Fruit fly (Drosophila melanogaster) whole organism, prepupa: ENCODE data around the gene Tbca.
A peak's percentile ranks its signal among the peaks of the same experiment; 100 is the strongest.

Experiments used
- Blimp-1 ChIP-seq: fragments of 200-800 bp; sonication (Bioruptor generic); optimal IDR thresholded peaks from 3 replicates; lab custom pipeline; 2017; ENCODE audit warnings: missing biosample characterization, missing genetic modification characterization, mild to moderate bottlenecking, moderate library complexity, missing genetic modification reagents
- CG10631 ChIP-seq: fragments of 200-800 bp; sonication (Bioruptor generic); optimal IDR thresholded peaks from 2 replicates; lab custom pipeline; 2016; ENCODE audit warnings: missing biosample characterization, missing genetic modification characterization
- CG10669 ChIP-seq: fragments of 200-800 bp; sonication (Bioruptor generic); optimal IDR thresholded peaks from 3 replicates; lab custom pipeline; 2018; ENCODE audit warnings: missing biosample characterization, mild to moderate bottlenecking, missing genetic modification characterization, moderate library complexity
- CG11762 ChIP-seq: fragments of 200-800 bp; sonication (Bioruptor generic); optimal IDR thresholded peaks from 3 replicates; lab custom pipeline; 2016; ENCODE audit warnings: missing biosample characterization, missing genetic modification characterization; ENCODE audit not compliant: insufficient read depth
- CG1621 ChIP-seq: fragments of 200-800 bp; sonication (Bioruptor generic); optimal IDR thresholded peaks from 3 replicates; lab custom pipeline; 2018; ENCODE audit warnings: missing biosample characterization, mild to moderate bottlenecking, missing genetic modification characterization
- CG3032 ChIP-seq: fragments of 200-800 bp; optimal IDR thresholded peaks from 2 replicates; lab custom pipeline; 2019; ENCODE audit warnings: missing biosample characterization, mild to moderate bottlenecking, missing genetic modification characterization, moderate library complexity
- CG31627 ChIP-seq: fragments of 200-800 bp; sonication (Bioruptor generic); optimal IDR thresholded peaks from 3 replicates; lab custom pipeline; 2016; ENCODE audit warnings: missing biosample characterization, missing genetic modification characterization
- CG32006 ChIP-seq: fragments of 200-800 bp; sonication (Bioruptor generic); optimal IDR thresholded peaks from 3 replicates; lab custom pipeline; 2017; ENCODE audit warnings: missing biosample characterization, mild to moderate bottlenecking, missing genetic modification characterization
- CG34406 ChIP-seq: fragments of 200-800 bp; sonication (Bioruptor generic); optimal IDR thresholded peaks from 3 replicates; lab custom pipeline; 2016; ENCODE audit warnings: missing biosample characterization, missing genetic modification characterization
- CG3919 ChIP-seq: fragments of 200-800 bp; sonication (Bioruptor generic); optimal IDR thresholded peaks from 3 replicates; lab custom pipeline; 2016; ENCODE audit warnings: missing biosample characterization, missing genetic modification characterization
- CG4318 ChIP-seq: fragments of 200-800 bp; sonication (Bioruptor generic); optimal IDR thresholded peaks from 3 replicates; lab custom pipeline; 2017; ENCODE audit warnings: missing biosample characterization, mild to moderate bottlenecking, missing genetic modification characterization
- CG6163 ChIP-seq: fragments of 200-800 bp; sonication (Bioruptor generic); IDR thresholded peaks from 3 replicates; pipeline ENCODE4 v1.3.6; 2022; ENCODE audit warnings: missing biosample characterization, missing genetic modification characterization
- CG6792 ChIP-seq: fragments of 200-800 bp; sonication (Bioruptor generic); optimal IDR thresholded peaks from 3 replicates; lab custom pipeline; 2016; ENCODE audit warnings: missing biosample characterization, missing genetic modification characterization
- CG6854 ChIP-seq: fragments of 200-800 bp; sonication (Bioruptor generic); optimal IDR thresholded peaks from 2 replicates; lab custom pipeline; 2017; ENCODE audit warnings: missing biosample characterization, mild to moderate bottlenecking, missing genetic modification characterization
- CG7368 ChIP-seq: fragments of 200-800 bp; sonication (Bioruptor generic); optimal IDR thresholded peaks from 3 replicates; lab custom pipeline; 2016; ENCODE audit warnings: missing biosample characterization, missing genetic modification characterization
- CG8119 ChIP-seq: fragments of 200-800 bp; sonication (Bioruptor generic); IDR thresholded peaks from 3 replicates; pipeline ENCODE4 v1.3.6; 2022; ENCODE audit warnings: missing biosample characterization, missing genetic modification characterization
- CG8319 ChIP-seq: fragments of 200-800 bp; sonication (Bioruptor generic); optimal IDR thresholded peaks from 3 replicates; lab custom pipeline; 2016; ENCODE audit warnings: missing biosample characterization, missing genetic modification characterization
- CG8632 ChIP-seq: fragments of 200-800 bp; sonication (Bioruptor generic); optimal IDR thresholded peaks from 3 replicates; lab custom pipeline; 2016; ENCODE audit warnings: missing biosample characterization, missing genetic modification characterization
- Eip75B ChIP-seq: fragments of 200-800 bp; sonication (Bioruptor generic); optimal IDR thresholded peaks from 3 replicates; lab custom pipeline; 2016; ENCODE audit warnings: missing biosample characterization, missing genetic modification characterization
- Eip78C ChIP-seq: fragments of 200-800 bp; sonication (Bioruptor generic); peaks from one replicate; lab custom pipeline; 2016; ENCODE audit warnings: missing biosample characterization, missing genetic modification characterization
- Eip93F ChIP-seq: fragments of 200-800 bp; sonication (Bioruptor generic); optimal IDR thresholded peaks from 2 replicates; lab custom pipeline; 2016; ENCODE audit warnings: missing biosample characterization, mild to moderate bottlenecking, missing genetic modification characterization
- Ets21C ChIP-seq: fragments of 200-800 bp; sonication (Bioruptor generic); optimal IDR thresholded peaks from 3 replicates; lab custom pipeline; 2016; ENCODE audit warnings: missing biosample characterization, missing genetic modification characterization
- Ets96B ChIP-seq: fragments of 200-800 bp; optimal IDR thresholded peaks from 2 replicates; lab custom pipeline; 2019; ENCODE audit warnings: missing biosample characterization, mild to moderate bottlenecking, missing genetic modification characterization, moderate library complexity
- Gug ChIP-seq: fragments of 200-800 bp; sonication (Bioruptor generic); IDR thresholded peaks from 2 replicates; pipeline ENCODE4 v1.3.6; 2022; ENCODE audit warnings: missing biosample characterization, missing genetic modification characterization
- Hr38 ChIP-seq: sonication (Bioruptor generic); optimal IDR thresholded peaks from 2 replicates; lab custom pipeline; 2016; ENCODE audit warnings: missing biosample characterization, missing genetic modification characterization
- Hr39 ChIP-seq: fragments of 200-800 bp; sonication (Bioruptor generic); optimal IDR thresholded peaks from 2 replicates; lab custom pipeline; 2016; ENCODE audit warnings: missing biosample characterization, missing genetic modification characterization
- Hr4 ChIP-seq: fragments of 200-800 bp; sonication (Bioruptor generic); optimal IDR thresholded peaks from 3 replicates; lab custom pipeline; 2016; ENCODE audit warnings: missing biosample characterization, missing genetic modification characterization
- Met ChIP-seq: fragments of 200-800 bp; sonication (Bioruptor generic); optimal IDR thresholded peaks from 3 replicates; lab custom pipeline; 2016; ENCODE audit warnings: missing biosample characterization, missing genetic modification characterization
- Smox ChIP-seq: fragments of 200-800 bp; sonication (Bioruptor generic); optimal IDR thresholded peaks from 3 replicates; lab custom pipeline; 2016; ENCODE audit warnings: missing biosample characterization, missing genetic modification characterization
- Sox14 ChIP-seq: fragments of 200-800 bp; sonication (Bioruptor generic); optimal IDR thresholded peaks from 3 replicates; lab custom pipeline; 2016; ENCODE audit warnings: missing biosample characterization, missing genetic modification characterization
- acj6 ChIP-seq: fragments of 200-800 bp; sonication (Bioruptor generic); optimal IDR thresholded peaks from 3 replicates; lab custom pipeline; 2016; ENCODE audit warnings: missing biosample characterization, missing genetic modification characterization
- cyc ChIP-seq: fragments of 200-800 bp; sonication (Bioruptor generic); optimal IDR thresholded peaks from 3 replicates; lab custom pipeline; 2016; ENCODE audit warnings: missing biosample characterization, missing genetic modification characterization
- dac ChIP-seq: fragments of 200-800 bp; sonication (Bioruptor generic); optimal IDR thresholded peaks from 2 replicates; lab custom pipeline; 2017; ENCODE audit warnings: missing biosample characterization, mild to moderate bottlenecking, missing genetic modification characterization
- dsx ChIP-seq: fragments of 200-800 bp; optimal IDR thresholded peaks from 3 replicates; lab custom pipeline; 2019; ENCODE audit warnings: missing biosample characterization, mild to moderate bottlenecking, missing genetic modification characterization, moderate library complexity; ENCODE audit not compliant: poor library complexity, severe bottlenecking
- eg ChIP-seq: fragments of 200-800 bp; sonication (Bioruptor generic); IDR thresholded peaks from 3 replicates; pipeline ENCODE4 v1.3.6; 2022; ENCODE audit warnings: missing biosample characterization, missing genetic modification characterization
- esn ChIP-seq: fragments of 200-800 bp; sonication (Bioruptor generic); optimal IDR thresholded peaks from 2 replicates; lab custom pipeline; 2016; ENCODE audit warnings: missing biosample characterization, mild to moderate bottlenecking, missing genetic modification characterization, moderate library complexity
- fd59A ChIP-seq: fragments of 200-800 bp; sonication (Bioruptor generic); optimal IDR thresholded peaks from 2 replicates; lab custom pipeline; 2017; ENCODE audit warnings: missing biosample characterization, mild to moderate bottlenecking, missing genetic modification characterization, missing genetic modification reagents
- fd85E ChIP-seq: fragments of 200-800 bp; sonication (Bioruptor generic); optimal IDR thresholded peaks from 3 replicates; lab custom pipeline; 2016; ENCODE audit warnings: missing biosample characterization, missing genetic modification characterization
- fkh ChIP-seq: fragments of 200-800 bp; sonication (Bioruptor generic); optimal IDR thresholded peaks from 3 replicates; lab custom pipeline; 2017; ENCODE audit warnings: missing biosample characterization, mild to moderate bottlenecking, missing genetic modification characterization, moderate library complexity
- lz ChIP-seq: fragments of 200-800 bp; sonication (Bioruptor generic); optimal IDR thresholded peaks from 3 replicates; lab custom pipeline; 2016; ENCODE audit warnings: missing biosample characterization, missing genetic modification characterization
- net ChIP-seq: fragments of 200-800 bp; sonication (Bioruptor generic); optimal IDR thresholded peaks from 3 replicates; lab custom pipeline; 2016; ENCODE audit warnings: missing biosample characterization, missing genetic modification characterization
- pdm3 ChIP-seq: fragments of 200-800 bp; sonication (Bioruptor generic); optimal IDR thresholded peaks from 3 replicates; lab custom pipeline; 2016; ENCODE audit warnings: missing biosample characterization, missing genetic modification characterization
- spab ChIP-seq: fragments of 200-800 bp; sonication (Bioruptor generic); optimal IDR thresholded peaks from 2 replicates; lab custom pipeline; 2017; ENCODE audit warnings: missing biosample characterization, mild to moderate bottlenecking, missing genetic modification characterization, missing genetic modification reagents
- svp ChIP-seq: fragments of 200-800 bp; sonication (Bioruptor generic); peaks from one replicate; lab custom pipeline; 2016; ENCODE audit warnings: missing biosample characterization, missing genetic modification characterization
- topi ChIP-seq: fragments of 200-800 bp; sonication (Bioruptor generic); optimal IDR thresholded peaks from 3 replicates; lab custom pipeline; 2016; ENCODE audit warnings: missing biosample characterization, missing genetic modification characterization
- vri ChIP-seq: fragments of 200-800 bp; sonication (Bioruptor generic); optimal IDR thresholded peaks from 3 replicates; lab custom pipeline; 2016; ENCODE audit warnings: missing biosample characterization, mild to moderate bottlenecking, missing genetic modification characterization

The Tbca gene

DNA sequence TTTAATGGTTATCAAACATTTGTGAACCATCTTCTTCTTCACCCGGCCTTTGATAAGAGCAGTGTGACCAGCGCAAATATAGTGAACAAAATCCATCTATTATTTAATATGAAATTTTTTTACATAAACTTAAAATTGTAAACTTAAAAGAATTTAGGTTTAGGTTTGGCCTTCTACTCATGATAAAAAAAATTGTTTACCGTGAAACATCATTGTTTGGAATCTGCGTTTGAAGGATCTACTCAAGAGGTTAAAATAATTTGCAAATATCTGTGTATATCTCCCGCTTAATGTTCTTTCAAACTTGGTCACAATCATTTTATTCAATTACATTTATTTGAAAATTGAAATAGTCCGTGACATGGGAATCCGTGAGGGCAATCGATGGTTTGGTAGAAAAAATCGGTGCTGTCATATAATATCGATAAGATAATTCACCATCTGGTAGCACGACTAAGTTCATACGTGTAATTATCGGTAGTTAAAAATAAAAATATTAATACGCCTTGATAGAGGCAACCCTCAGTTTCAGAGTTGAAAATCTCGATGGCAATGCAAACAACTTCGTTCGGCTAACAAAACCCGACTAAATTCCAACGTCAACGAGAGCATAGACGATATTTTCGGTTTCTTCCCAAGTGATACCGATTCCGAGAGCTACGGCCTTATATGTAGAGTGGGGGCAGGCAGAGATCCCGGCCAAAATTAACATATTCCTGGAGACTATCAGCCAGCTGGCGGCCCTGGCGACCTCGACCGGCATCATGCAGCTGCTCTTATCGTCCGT lies 28.7 kb downstream of the Tbca start, which contains the start of the genes betaGlu and sip3 (continued):
- TF ChIP-seq lz (GFP tag; lab: Kevin White, UChicago) (no peak), CG3919 (GFP tag; lab: Kevin White, UChicago) (no peak), CG31627 (peak; percentile 26), fd85E (GFP tag; lab: Kevin White, UChicago) (no peak), CG6163 (no peak), spab (GFP tag; lab: Kevin White, UChicago) (no peak), vri (GFP tag; lab: Kevin White, UChicago) (peak; percentile 74), pdm3 (no peak), CG7368 (GFP tag; lab: Kevin White, UChicago) (no peak), svp (peak; percentile 90), CG10669 (GFP tag; lab: Kevin White, UChicago) (no peak), CG1621 (no peak), CG8319 (GFP tag; lab: Kevin White, UChicago) (no peak), CG3032 (tag; lab: Kevin White, UChicago) (peak; percentile 6), Ets96B (tag; lab: Kevin White, UChicago) (no peak), CG32006 (GFP tag; lab: Kevin White, UChicago) (no peak), fkh (GFP tag; lab: Kevin White, UChicago) (no peak), Ets21C (GFP tag; lab: Kevin White, UChicago) (no peak), Hr39 (GFP tag; lab: Kevin White, UChicago) (peak; percentile 21), CG10631 (GFP tag; lab: Kevin White, UChicago) (no peak), Hr38 (GFP tag; lab: Kevin White, UChicago) (no peak), CG6792 (GFP tag; lab: Kevin White, UChicago) (no peak)

DNA sequence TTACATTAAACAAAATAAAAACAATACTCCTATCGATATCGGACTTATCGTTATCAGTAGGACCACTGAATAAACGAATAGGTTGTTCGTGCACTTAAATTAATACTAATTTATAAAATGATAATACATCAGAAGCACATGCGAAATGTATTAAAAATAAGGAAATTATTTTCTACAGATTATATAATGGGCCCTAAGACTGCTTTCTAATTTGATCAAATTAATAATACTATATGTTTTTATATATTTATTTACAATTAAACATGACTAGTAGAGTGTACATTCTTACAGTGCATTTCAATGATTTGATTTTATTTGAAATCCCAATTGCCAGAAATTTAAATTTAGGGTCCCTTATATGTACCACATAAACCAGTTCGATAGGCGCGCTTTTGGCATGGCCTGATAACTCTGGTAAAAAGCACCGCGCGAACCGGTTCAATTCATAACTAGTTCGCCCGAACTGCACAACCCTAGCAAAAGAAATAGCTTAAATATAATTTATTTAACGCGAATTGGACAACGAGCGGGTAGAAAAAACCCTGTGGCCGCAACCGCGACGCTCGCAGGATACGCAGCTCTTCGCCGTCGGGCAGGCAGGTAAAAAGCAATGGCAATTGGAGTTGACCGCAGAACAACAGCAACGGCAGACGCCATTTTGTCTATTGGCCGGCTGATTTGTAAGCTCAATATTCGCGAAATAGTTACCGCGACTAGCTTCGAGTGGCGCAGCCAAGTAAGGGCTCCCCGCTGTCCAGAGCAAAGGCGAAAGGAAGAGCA lies 33.5 kb downstream of the Tbca start, which contains the start of the genes CG2126 and faf:
Gene CG2126, minus strand, starts transcription at position 70 of the 780 bp plus-strand sequence.
Gene faf, plus strand, starts transcription at position 438 of the 780 bp plus-strand sequence.
- TF ChIP-seq net (GFP tag; lab: Kevin White, UChicago) (peak; percentile 64), acj6 (GFP tag; lab: Kevin White, UChicago) (peak; percentile 68), Blimp-1 (GFP tag; lab: Kevin White, UChicago) (peak; percentile 42), CG10669 (GFP tag; lab: Kevin White, UChicago) (no peak), Eip78C (GFP tag; lab: Kevin White, UChicago) (no peak), CG6163 (peak; percentile 64; the same call in 2 of the 3 replicates), Eip93F (GFP tag; lab: Kevin White, UChicago) (peak; percentile 39), CG8319 (GFP tag; lab: Kevin White, UChicago) (no peak), topi (GFP tag; lab: Kevin White, UChicago) (no peak), Met (no peak), Sox14 (GFP tag; lab: Kevin White, UChicago) (peak; percentile 44), CG8632 (peak; percentile 70), cyc (GFP tag; lab: Kevin White, UChicago) (no peak), fkh (GFP tag; lab: Kevin White, UChicago) (no peak), CG34406 (GFP tag; lab: Kevin White, UChicago) (peak; percentile 56), CG8119 (GFP tag; lab: Robert Waterston, UW) (peak; percentile 72; the same call in 1 of the 3 replicates), CG4318 (GFP tag; lab: Kevin White, UChicago) (no peak), eg (GFP tag; lab: Robert Waterston, UW) (peak; percentile 75), fd59A (GFP tag; lab: Kevin White, UChicago) (no peak), CG3919 (GFP tag; lab: Kevin White, UChicago) (no peak), CG7368 (GFP tag; lab: Kevin White, UChicago) (no peak), CG1621 (no peak), CG11762 (peak; percentile 39), CG10631 (GFP tag; lab: Kevin White, UChicago) (no peak), dac (no peak), dsx (GFP tag; lab: Kevin White, UChicago) (no peak), pdm3 (no peak), Hr4 (GFP tag; lab: Kevin White, UChicago) (no peak), CG6854 (GFP tag; lab: Kevin White, UChicago) (no peak), Gug (GFP tag; lab: Robert Waterston, UW) (peak; percentile 63), CG31627 (no peak), esn (peak; percentile 68), Eip75B (GFP tag; lab: Kevin White, UChicago) (no peak), Smox (no peak), fd85E (GFP tag; lab: Kevin White, UChicago) (no peak)
